Fruit fly (Drosophila melanogaster) whole organism, embryonic: ENCODE results near the gene CG42340.
A peak's percentile ranks its signal among the peaks of the same experiment; 100 is the strongest.

ENCODE experiments used
- B-H2 ChIP-seq: fragments of 200-800 bp; sonication (Bioruptor generic); optimal IDR thresholded peaks from 2 replicates; lab custom pipeline; 2018; ENCODE audit warnings: missing biosample characterization, mild to moderate bottlenecking, missing genetic modification characterization
- BEAF-32 ChIP-seq: fragments of 200-800 bp; sonication (Bioruptor generic); optimal IDR thresholded peaks from 3 replicates; lab custom pipeline; 2017; ENCODE audit warnings: missing biosample characterization, missing genetic modification characterization, mild to moderate bottlenecking, moderate library complexity, missing genetic modification reagents
- CG10209 ChIP-seq: fragments of 200-800 bp; sonication (Bioruptor generic); optimal IDR thresholded peaks from 3 replicates; lab custom pipeline; 2017; ENCODE audit warnings: missing biosample characterization, mild to moderate bottlenecking, missing genetic modification characterization, missing genetic modification reagents
- CG11456 ChIP-seq: fragments of 200-800 bp; sonication (Bioruptor generic); IDR thresholded peaks from 3 replicates; pipeline ENCODE4 v1.3.6; 2022; ENCODE audit warnings: missing biosample characterization, missing genetic modification characterization
- CG11723 ChIP-seq: fragments of 200-800 bp; sonication (Bioruptor generic); optimal IDR thresholded peaks from 2 replicates; lab custom pipeline; 2017; ENCODE audit warnings: missing biosample characterization, mild to moderate bottlenecking, missing genetic modification characterization
- CG12155 ChIP-seq: fragments of 200-800 bp; sonication (Bioruptor generic); optimal IDR thresholded peaks from 3 replicates; lab custom pipeline; 2016; ENCODE audit warnings: missing biosample characterization, missing genetic modification characterization
- CG12659 ChIP-seq: fragments of 200-800 bp; sonication (Bioruptor generic); optimal IDR thresholded peaks from 3 replicates; lab custom pipeline; 2017; ENCODE audit warnings: mild to moderate bottlenecking, missing biosample characterization, missing genetic modification reagents, missing genetic modification characterization
- CG13624 ChIP-seq: fragments of 200-800 bp; sonication (Bioruptor generic); optimal IDR thresholded peaks from 2 replicates; lab custom pipeline; 2016; ENCODE audit warnings: missing biosample characterization, missing genetic modification characterization
- CG15514 ChIP-seq: fragments of 200-800 bp; sonication (Bioruptor generic); optimal IDR thresholded peaks from 3 replicates; lab custom pipeline; 2017; ENCODE audit warnings: missing biosample characterization, missing genetic modification characterization, mild to moderate bottlenecking, moderate library complexity, missing genetic modification reagents
- CG16779 ChIP-seq: fragments of 200-800 bp; sonication (Bioruptor generic); IDR thresholded peaks from 2 replicates; pipeline ENCODE4 v1.3.6; 2022; ENCODE audit warnings: missing biosample characterization, missing genetic modification characterization
- CG17829 ChIP-seq: fragments of 200-800 bp; optimal IDR thresholded peaks from 2 replicates; lab custom pipeline; 2019; ENCODE audit warnings: missing biosample characterization, mild to moderate bottlenecking, missing genetic modification characterization, moderate library complexity
- CG18619 ChIP-seq: fragments of 200-800 bp; sonication (Bioruptor generic); optimal IDR thresholded peaks from 3 replicates; lab custom pipeline; 2017; ENCODE audit warnings: missing biosample characterization, mild to moderate bottlenecking, missing genetic modification characterization
- CG4424 ChIP-seq: fragments of 200-800 bp; sonication (Bioruptor generic); optimal IDR thresholded peaks from 3 replicates; lab custom pipeline; 2016; ENCODE audit warnings: missing biosample characterization, missing genetic modification characterization
- CG8290 ChIP-seq, 3 experiments: fragments of 200-800 bp; sonication (Bioruptor generic); optimal IDR thresholded peaks; 2 replicates each; lab custom pipeline; 2016 to 2019; ENCODE audit warnings: missing biosample characterization in 3 of 3, missing genetic modification characterization in 3 of 3, mild to moderate bottlenecking in 2 of 3, moderate library complexity in 1 of 3
- CG8924 ChIP-seq: fragments of 200-800 bp; optimal IDR thresholded peaks from 3 replicates; lab custom pipeline; 2019; ENCODE audit warnings: missing biosample characterization, mild to moderate bottlenecking, missing genetic modification characterization, moderate library complexity
- CG9876 ChIP-seq: fragments of 200-800 bp; sonication (Bioruptor generic); optimal IDR thresholded peaks from 2 replicates; lab custom pipeline; 2016; ENCODE audit warnings: missing biosample characterization, missing genetic modification characterization
- D19A ChIP-seq: fragments of 200-800 bp; optimal IDR thresholded peaks from 3 replicates; lab custom pipeline; 2019; ENCODE audit warnings: missing biosample characterization, mild to moderate bottlenecking, missing genetic modification characterization, moderate library complexity
- Dip3 ChIP-seq: fragments of 200-800 bp; sonication (Bioruptor generic); optimal IDR thresholded peaks from 3 replicates; lab custom pipeline; 2016; ENCODE audit warnings: missing biosample characterization, missing genetic modification characterization
- Dref ChIP-seq: fragments of 200-800 bp; sonication (Bioruptor generic); IDR thresholded peaks from 2 replicates; pipeline ENCODE4 v1.3.6; 2022; ENCODE audit warnings: missing biosample characterization, missing genetic modification characterization
- Gug ChIP-seq: fragments of 200-800 bp; sonication (Bioruptor generic); IDR thresholded peaks from 4 replicates; pipeline ENCODE4 v1.3.6; 2022; ENCODE audit warnings: missing biosample characterization, missing genetic modification characterization
- HLH3B ChIP-seq: fragments of 200-800 bp; sonication (Bioruptor generic); IDR thresholded peaks from 2 replicates; pipeline ENCODE4 v1.3.6; 2022; ENCODE audit warnings: missing biosample characterization, missing genetic modification characterization
- Mad ChIP-seq: fragments of 200-800 bp; sonication (Bioruptor generic); optimal IDR thresholded peaks from 2 replicates; lab custom pipeline; 2016; ENCODE audit warnings: missing biosample characterization, missing genetic modification characterization
- Mes4 ChIP-seq: fragments of 200-800 bp; sonication (Bioruptor generic); optimal IDR thresholded peaks from 2 replicates; lab custom pipeline; 2016; ENCODE audit warnings: missing biosample characterization, missing genetic modification characterization
- Myb ChIP-seq: fragments of 200-800 bp; sonication (Bioruptor generic); optimal IDR thresholded peaks from 2 replicates; lab custom pipeline; 2016; ENCODE audit warnings: missing biosample characterization, missing genetic modification characterization
- NfI ChIP-seq: fragments of 200-800 bp; sonication (Bioruptor generic); optimal IDR thresholded peaks from 3 replicates; lab custom pipeline; 2018; ENCODE audit warnings: missing biosample characterization, mild to moderate bottlenecking, missing genetic modification characterization, moderate library complexity
- PHDP ChIP-seq: fragments of 200-800 bp; sonication (Bioruptor generic); optimal IDR thresholded peaks from 3 replicates; lab custom pipeline; 2018; ENCODE audit warnings: missing biosample characterization, mild to moderate bottlenecking, missing genetic modification characterization, moderate library complexity
- abd-A ChIP-seq: fragments of 200-800 bp; sonication (Bioruptor generic); optimal IDR thresholded peaks from 3 replicates; lab custom pipeline; 2019; ENCODE audit warnings: missing biosample characterization, mild to moderate bottlenecking, missing genetic modification characterization, moderate library complexity
- ato ChIP-seq: fragments of 200-800 bp; sonication (Bioruptor generic); IDR thresholded peaks from 2 replicates; pipeline ENCODE4 v1.3.6; 2022; ENCODE audit warnings: missing biosample characterization, missing genetic modification characterization; ENCODE audit not compliant: partially characterized antibody
- chif ChIP-seq, 2 experiments: fragments of 200-800 bp; sonication (Bioruptor generic); optimal IDR thresholded peaks; 3 replicates each; lab custom pipeline; 2016; ENCODE audit warnings: missing biosample characterization in 2 of 2, missing genetic modification characterization in 2 of 2
- chn ChIP-seq: fragments of 200-800 bp; sonication (Bioruptor generic); optimal IDR thresholded peaks from 2 replicates; lab custom pipeline; 2016; ENCODE audit warnings: missing biosample characterization, missing genetic modification characterization
- crp ChIP-seq, 2 experiments: fragments of 200-800 bp; sonication (Bioruptor generic); optimal IDR thresholded peaks; 2 replicates in 1 of 2; 3 replicates in 1 of 2; lab custom pipeline; 2017; ENCODE audit warnings: missing biosample characterization in 2 of 2, missing genetic modification characterization in 2 of 2, mild to moderate bottlenecking in 1 of 2, moderate library complexity in 1 of 2
- dm ChIP-seq: fragments of 200-800 bp; sonication (Bioruptor generic); optimal IDR thresholded peaks from 3 replicates; lab custom pipeline; 2016; ENCODE audit warnings: missing biosample characterization, missing genetic modification characterization
- en ChIP-seq: fragments of 200-800 bp; sonication (Bioruptor generic); optimal IDR thresholded peaks from 2 replicates; lab custom pipeline; 2016; ENCODE audit warnings: missing biosample characterization, missing genetic modification characterization
- gcm ChIP-seq: fragments of 200-800 bp; sonication (Bioruptor generic); optimal IDR thresholded peaks from 2 replicates; lab custom pipeline; 2019; ENCODE audit warnings: missing biosample characterization, mild to moderate bottlenecking, missing genetic modification characterization, moderate library complexity
- gfzf ChIP-seq: fragments of 200-800 bp; sonication (Bioruptor generic); optimal IDR thresholded peaks from 2 replicates; lab custom pipeline; 2016; ENCODE audit warnings: missing biosample characterization, mild to moderate bottlenecking, missing genetic modification characterization, moderate library complexity
- hbn ChIP-seq: fragments of 200-800 bp; sonication (Bioruptor generic); IDR thresholded peaks from 2 replicates; pipeline ENCODE4 v1.3.6; 2022; ENCODE audit warnings: missing biosample characterization, missing genetic modification characterization; ENCODE audit not compliant: partially characterized antibody
- inv ChIP-seq: fragments of 200-800 bp; sonication (Bioruptor generic); IDR thresholded peaks from 2 replicates; pipeline ENCODE4 v1.3.6; 2022; ENCODE audit warnings: missing biosample characterization, missing genetic modification characterization; ENCODE audit not compliant: partially characterized antibody
- nmo ChIP-seq: fragments of 200-800 bp; sonication (Bioruptor generic); optimal IDR thresholded peaks from 2 replicates; lab custom pipeline; 2018; ENCODE audit warnings: missing biosample characterization, mild to moderate bottlenecking, missing genetic modification characterization, moderate library complexity
- ranshi ChIP-seq: fragments of 200-800 bp; sonication (Bioruptor generic); IDR thresholded peaks from 2 replicates; pipeline ENCODE4 v1.3.6; 2022; ENCODE audit warnings: missing biosample characterization, missing genetic modification characterization
- repo ChIP-seq: fragments of 200-800 bp; sonication (Bioruptor generic); optimal IDR thresholded peaks from 2 replicates; lab custom pipeline; 2016; ENCODE audit warnings: missing biosample characterization, missing genetic modification characterization
- shn ChIP-seq: fragments of 200-800 bp; sonication (Bioruptor generic); optimal IDR thresholded peaks from 3 replicates; lab custom pipeline; 2016; ENCODE audit warnings: missing biosample characterization, missing genetic modification characterization
- vvl ChIP-seq: fragments of 200-800 bp; sonication (Bioruptor generic); IDR thresholded peaks from 2 replicates; pipeline ENCODE4 v1.3.6; 2022; ENCODE audit warnings: missing biosample characterization, missing genetic modification characterization
- wor ChIP-seq: fragments of 200-800 bp; sonication (Bioruptor generic); IDR thresholded peaks from 2 replicates; pipeline ENCODE4 v1.3.6; 2022; ENCODE audit warnings: missing biosample characterization, missing genetic modification characterization

The CG42340 gene

DNA sequence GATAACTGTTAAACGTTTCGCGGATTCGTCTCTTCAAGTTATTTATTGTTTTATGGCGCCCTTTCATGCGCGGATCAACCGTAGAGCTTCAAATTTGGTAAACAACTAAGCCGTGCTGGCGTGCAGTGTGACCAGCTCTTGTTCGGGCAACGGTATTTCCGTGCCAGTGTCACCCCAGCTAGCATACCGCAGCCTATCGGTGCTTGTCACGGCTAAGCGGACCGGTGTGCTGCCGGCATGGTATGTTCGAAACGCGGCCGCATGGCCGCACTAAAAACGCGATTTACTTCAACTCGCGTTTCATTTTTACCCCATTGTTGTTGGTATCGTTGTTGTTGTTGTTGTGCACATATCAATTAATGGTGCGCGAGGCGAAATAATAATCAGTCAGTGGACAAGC, at the start of gene CG42340, which contains the start of gene CG3918 (continued):
- TF ChIP-seq dm (GFP tag; lab: Kevin White, UChicago) (peak; percentile 80), Gug (GFP tag; lab: Robert Waterston, UW) (no peak), BEAF-32 (GFP tag; lab: Kevin White, UChicago) (peak; percentile 65), hbn (GFP tag; lab: Robert Waterston, UW) (peak; percentile 50; the same call in 1 of the 2 replicates), vvl (GFP tag; lab: Robert Waterston, UW) (peak; percentile 45; the same call in 1 of the 2 replicates), gfzf (GFP tag; lab: Kevin White, UChicago) (peak; percentile 99), chif (GFP tag; optimal IDR thresholded peaks at IDR 0.05; lab: Kevin White, UChicago) (peak; percentile 11 to 35), CG13624 (GFP tag; lab: Kevin White, UChicago) (peak; percentile 40), D19A (tag; lab: Kevin White, UChicago) (no peak), abd-A (tag; lab: Kevin White, UChicago) (peak; percentile 69), CG11456 (peak; percentile 53; the same call in 1 of the 3 replicates), CG4424 (GFP tag; lab: Kevin White, UChicago) (no peak), CG8290 (GFP tag; optimal IDR thresholded peaks at IDR 0.05; lab: Kevin White, UChicago) (peak; percentile 86), CG8290 (tag; optimal IDR thresholded peaks at IDR 0.05; lab: Kevin White, UChicago) (peak; percentile 32 to 92), CG16779 (0 out of 2 replicates have a peak, but pooled peaks have one; percentile 53), Mes4 (GFP tag; lab: Kevin White, UChicago) (peak; percentile 14), PHDP (peak; percentile 14), ranshi (GFP tag; lab: Robert Waterston, UW) (no peak), CG8924 (tag; lab: Kevin White, UChicago) (peak; percentile 57), HLH3B (GFP tag; lab: Robert Waterston, UW) (0 out of 2 replicates have a peak, but pooled peaks have one; percentile 11), nmo (GFP tag; lab: Kevin White, UChicago) (peak; percentile 61), en (GFP tag; lab: Kevin White, UChicago) (no peak), B-H2 (peak; percentile 36), NfI (GFP tag; lab: Kevin White, UChicago) (no peak), repo (GFP tag; lab: Kevin White, UChicago) (no peak), CG12659 (GFP tag; lab: Kevin White, UChicago) (peak; percentile 90), wor (GFP tag; lab: Robert Waterston, UW) (no peak), gcm (GFP tag; lab: Kevin White, UChicago) (peak; percentile 28), CG11723 (GFP tag; lab: Kevin White, UChicago) (no peak), Mad (peak; percentile 41), CG18619 (GFP tag; lab: Kevin White, UChicago) (peak; percentile 6), ato (GFP tag; lab: Robert Waterston, UW) (peak; percentile 8; the same call in 1 of the 2 replicates), inv (GFP tag; lab: Robert Waterston, UW) (peak; percentile 53; the same call in 1 of the 2 replicates), shn (GFP tag; lab: Kevin White, UChicago) (peak; percentile 28), crp (GFP tag; optimal IDR thresholded peaks at IDR 0.05; lab: Kevin White, UChicago) (peak in 1 of 2 experiments; percentile 41), CG15514 (peak; percentile 78), chn (no peak), Dip3 (GFP tag; lab: Kevin White, UChicago) (no peak), CG17829 (tag; lab: Kevin White, UChicago) (peak; percentile 41), CG10209 (GFP tag; lab: Kevin White, UChicago) (peak; percentile 16), Myb (GFP tag; lab: Kevin White, UChicago) (peak; percentile 91), Dref (GFP tag; lab: Robert Waterston, UW) (peak; percentile 85), CG12155 (GFP tag; lab: Kevin White, UChicago) (no peak), CG9876 (peak; percentile 28)
